Worm (Caenorhabditis elegans) whole organism, early embryonic: ENCODE measurements around the gene daf-37.

ENCODE experiments used
- B0310.2 ChIP-seq: sonication (generic microtip); optimal IDR thresholded peaks from 2 replicates; lab custom pipeline; 2016; ENCODE audit warnings: mild to moderate bottlenecking, missing genetic modification characterization, missing compliant biosample characterization
- ama-1 ChIP-seq: fragments of 150-350 bp; optimal IDR thresholded peaks from 2 replicates; lab custom pipeline; 2014
- ceh-36 ChIP-seq: sonication (generic microtip); optimal IDR thresholded peaks from 2 replicates; lab custom pipeline; 2016; ENCODE audit warnings: missing genetic modification characterization, inconsistent platforms, missing compliant biosample characterization
- ets-7 ChIP-seq: sonication (generic microtip); optimal IDR thresholded peaks from 2 replicates; lab custom pipeline; 2016; ENCODE audit warnings: missing genotype, missing genetic modification characterization, missing compliant biosample characterization
- flt-1 ChIP-seq: fragments of 200-800 bp; sonication (Bioruptor generic); IDR thresholded peaks from 2 replicates; pipeline ENCODE4 v1.3.6; 2022; ENCODE audit warnings: missing genetic modification characterization, missing compliant biosample characterization
- hmbx-1 ChIP-seq: sonication (generic microtip); optimal IDR thresholded peaks from 2 replicates; lab custom pipeline; 2016; ENCODE audit warnings: mild to moderate bottlenecking, missing genetic modification characterization, missing compliant biosample characterization
- hnd-1 ChIP-seq: sonication (generic microtip); optimal IDR thresholded peaks from 2 replicates; lab custom pipeline; 2016; ENCODE audit warnings: missing genetic modification characterization, missing compliant biosample characterization
- pes-1 ChIP-seq: fragments of 200-800 bp; sonication (Bioruptor generic); IDR thresholded peaks from 2 replicates; pipeline ENCODE4 v1.3.6; 2022; ENCODE audit warnings: missing genetic modification reagents, missing genetic modification characterization, missing compliant biosample characterization
- tbx-11 ChIP-seq: fragments of 200-800 bp; sonication (Bioruptor generic); IDR thresholded peaks from 2 replicates; pipeline ENCODE4 v1.3.6; 2022; ENCODE audit warnings: missing genetic modification characterization, missing compliant biosample characterization

- no peak for TF ChIP-seq ceh-36 (tag; lab: Kevin White, UChicago)
- TF ChIP-seq tbx-11 (GFP tag; lab: Robert Waterston, UW) = no peak
- no peak for TF ChIP-seq ama-1 (lab: Kevin White, UChicago)
- TF ChIP-seq hmbx-1 (tag; lab: Kevin White, UChicago) = no peak
- no peak for TF ChIP-seq hnd-1 (tag; lab: Kevin White, UChicago)
- TF ChIP-seq pes-1 = no peak
- no peak for TF ChIP-seq B0310.2
- TF ChIP-seq ets-7 (tag; lab: Kevin White, UChicago) = no peak
- TF ChIP-seq flt-1 (GFP tag; lab: Robert Waterston, UW) = no peak
Measured at ce11 chrII:6208116-6208515, at the start of gene daf-37.
